Worm (Caenorhabditis elegans) whole organism, young adult: Measurements from ENCODE around the gene Y57A10B.6.

Experiments
- efl-1 ChIP-seq: fragments of 150-350 bp; optimal IDR thresholded peaks from 2 replicates; lab custom pipeline; 2014; ENCODE audit warnings: missing biosample characterization, missing genetic modification reagents, missing genetic modification characterization
- ekl-4 ChIP-seq: fragments of 200-800 bp; sonication (Bioruptor generic); IDR thresholded peaks from 2 replicates; pipeline ENCODE4 v1.3.6; 2022; ENCODE audit warnings: missing genetic modification reagents, missing genetic modification characterization, missing compliant biosample characterization

ce11 chrII:12417996-12418395, 28.1 kb downstream of the Y57A10B.6 start:
- TF ChIP-seq ekl-4 (GFP tag; lab: Robert Waterston, UW) (no peak), efl-1 (GFP tag; lab: Kevin White, UChicago) (no peak)
